Worm (Caenorhabditis elegans) whole organism, L2 larva: ENCODE results near the gene eif-3.K.

Experiments used
- C34F6.9 ChIP-seq: fragments of 150-350 bp; optimal IDR thresholded peaks from 2 replicates; lab custom pipeline; 2014; ENCODE audit warnings: missing biosample characterization, missing genetic modification characterization
- F13H6.1 ChIP-seq: sonication (generic microtip); optimal IDR thresholded peaks from 2 replicates; lab custom pipeline; 2016; ENCODE audit warnings: missing genetic modification characterization, missing compliant biosample characterization
- R02D3.7 ChIP-seq: fragments of 150-350 bp; optimal IDR thresholded peaks from 2 replicates; lab custom pipeline; 2014; ENCODE audit warnings: missing biosample characterization, missing genetic modification characterization
- Y55F3AM.14 ChIP-seq: fragments of 200-800 bp; sonication (Bioruptor generic); optimal IDR thresholded peaks from 2 replicates; lab custom pipeline; 2018; ENCODE audit warnings: mild to moderate bottlenecking, missing genetic modification characterization, missing compliant biosample characterization
- ZK546.5 ChIP-seq: sonication (generic microtip); optimal IDR thresholded peaks from 2 replicates; lab custom pipeline; 2017; ENCODE audit warnings: missing biosample characterization, missing genetic modification characterization
- aly-2 ChIP-seq: fragments of 150-350 bp; optimal IDR thresholded peaks from 2 replicates; lab custom pipeline; 2014; ENCODE audit warnings: missing biosample characterization, missing genetic modification characterization
- blmp-1 ChIP-seq: sonication (generic microtip); optimal IDR thresholded peaks from 2 replicates; lab custom pipeline; 2017; ENCODE audit warnings: missing genetic modification characterization, mild to moderate bottlenecking, missing compliant biosample characterization, antibody characterized with exemption, moderate library complexity; ENCODE audit not compliant: insufficient read depth
- ceh-16 ChIP-seq: fragments of 150-350 bp; optimal IDR thresholded peaks from 2 replicates; lab custom pipeline; 2014; ENCODE audit warnings: missing biosample characterization, missing genetic modification characterization
- ceh-82 ChIP-seq: fragments of 150-350 bp; optimal IDR thresholded peaks from 2 replicates; lab custom pipeline; 2014; ENCODE audit warnings: missing biosample characterization, missing genetic modification characterization
- dmd-4 ChIP-seq: sonication (generic microtip); optimal IDR thresholded peaks from 2 replicates; lab custom pipeline; 2017; ENCODE audit warnings: missing biosample characterization, missing genetic modification characterization
- egl-27 ChIP-seq: sonication (generic microtip); optimal IDR thresholded peaks from 3 replicates; lab custom pipeline; 2017; ENCODE audit warnings: missing biosample characterization, missing genetic modification reagents, missing genetic modification characterization
- elt-1 ChIP-seq: fragments of 150-350 bp; optimal IDR thresholded peaks from 2 replicates; lab custom pipeline; 2014; ENCODE audit warnings: missing biosample characterization, missing genetic modification characterization
- fos-1 ChIP-seq: fragments of 150-350 bp; optimal IDR thresholded peaks from 2 replicates; lab custom pipeline; 2014; ENCODE audit warnings: missing biosample characterization, missing genetic modification characterization
- gmeb-1 ChIP-seq: fragments of 150-350 bp; optimal IDR thresholded peaks from 2 replicates; lab custom pipeline; 2014; ENCODE audit warnings: missing biosample characterization, missing genetic modification characterization
- lin-11 ChIP-seq: fragments of 150-350 bp; sonication (generic microtip); optimal IDR thresholded peaks from 2 replicates; lab custom pipeline; 2014; ENCODE audit warnings: missing biosample characterization, missing genetic modification characterization, inconsistent platforms, mixed read lengths
- lin-39 ChIP-seq: fragments of 150-350 bp; optimal IDR thresholded peaks from 2 replicates; lab custom pipeline; 2014; ENCODE audit warnings: missing biosample characterization, missing genetic modification reagents, missing genetic modification characterization
- lsy-2 ChIP-seq, 2 experiments: fragments of 150-350 bp in 1 of 2; sonication (generic microtip) in 1 of 2; optimal IDR thresholded peaks; 2 replicates each; lab custom pipeline; 2014 to 2017; ENCODE audit warnings: missing biosample characterization in 2 of 2, missing genetic modification characterization in 2 of 2
- mab-5 ChIP-seq: fragments of 150-350 bp; optimal IDR thresholded peaks from 2 replicates; lab custom pipeline; 2014; ENCODE audit warnings: missing biosample characterization, missing genetic modification characterization
- mbf-1 ChIP-seq: sonication (generic microtip); optimal IDR thresholded peaks from 2 replicates; lab custom pipeline; 2017; ENCODE audit warnings: missing biosample characterization, missing genetic modification characterization
- mdl-1 ChIP-seq, 2 experiments: fragments of 150-350 bp in 1 of 2; sonication (generic microtip) in 1 of 2; optimal IDR thresholded peaks; 2 replicates each; lab custom pipeline; 2017; ENCODE audit warnings: missing biosample characterization in 2 of 2, missing genetic modification characterization in 2 of 2
- nhr-11 ChIP-seq: fragments of 150-350 bp; optimal IDR thresholded peaks from 2 replicates; lab custom pipeline; 2014; ENCODE audit warnings: missing biosample characterization, missing genetic modification characterization
- nhr-12 ChIP-seq: fragments of 150-350 bp; optimal IDR thresholded peaks from 2 replicates; lab custom pipeline; 2014; ENCODE audit warnings: missing biosample characterization, missing genetic modification characterization
- nhr-129 ChIP-seq: fragments of 150-350 bp; optimal IDR thresholded peaks from 2 replicates; lab custom pipeline; 2014; ENCODE audit warnings: missing biosample characterization, missing genetic modification characterization
- nhr-23 ChIP-seq: fragments of 150-350 bp; optimal IDR thresholded peaks from 2 replicates; lab custom pipeline; 2014; ENCODE audit warnings: missing biosample characterization, missing genetic modification reagents, missing genetic modification characterization
- nhr-237 ChIP-seq: fragments of 150-350 bp; optimal IDR thresholded peaks from 2 replicates; lab custom pipeline; 2014; ENCODE audit warnings: missing biosample characterization, missing genetic modification characterization
- nhr-25 ChIP-seq: fragments of 150-350 bp; sonication (generic microtip); optimal IDR thresholded peaks from 3 replicates; lab custom pipeline; 2014; ENCODE audit warnings: missing biosample characterization, missing genetic modification characterization
- nhr-6 ChIP-seq: fragments of 150-350 bp; optimal IDR thresholded peaks from 2 replicates; lab custom pipeline; 2014; ENCODE audit warnings: missing biosample characterization, missing genetic modification characterization
- nhr-77 ChIP-seq: fragments of 150-350 bp; optimal IDR thresholded peaks from 2 replicates; lab custom pipeline; 2014; ENCODE audit warnings: missing biosample characterization, missing genetic modification characterization
- peb-1 ChIP-seq: fragments of 150-350 bp; optimal IDR thresholded peaks from 2 replicates; lab custom pipeline; 2014; ENCODE audit warnings: missing biosample characterization, missing genetic modification characterization
- skn-1 ChIP-seq: sonication (generic microtip); optimal IDR thresholded peaks from 2 replicates; lab custom pipeline; 2017; ENCODE audit warnings: missing biosample characterization, missing genetic modification characterization
- sma-3 ChIP-seq: sonication (generic microtip); optimal IDR thresholded peaks from 2 replicates; lab custom pipeline; 2016; ENCODE audit warnings: missing genetic modification reagents, missing genetic modification characterization, missing compliant biosample characterization
- sma-9 ChIP-seq, 2 experiments: fragments of 150-350 bp in 1 of 2; sonication (generic microtip) in 1 of 2; optimal IDR thresholded peaks; 2 replicates each; lab custom pipeline; 2014 to 2016; ENCODE audit warnings: missing genetic modification characterization in 2 of 2, mild to moderate bottlenecking in 1 of 2, missing biosample characterization in 1 of 2, missing compliant biosample characterization in 1 of 2, missing genetic modification reagents in 1 of 2, moderate library complexity in 1 of 2
- snpc-4 ChIP-seq: fragments of 150-350 bp; optimal IDR thresholded peaks from 2 replicates; lab custom pipeline; 2014; ENCODE audit warnings: missing biosample characterization, missing genetic modification characterization
- unc-39 ChIP-seq: fragments of 150-350 bp; optimal IDR thresholded peaks from 2 replicates; lab custom pipeline; 2014; ENCODE audit warnings: missing biosample characterization, missing genetic modification characterization
- unc-55 ChIP-seq: fragments of 150-350 bp; sonication (generic microtip); optimal IDR thresholded peaks from 3 replicates; lab custom pipeline; 2014; ENCODE audit warnings: missing biosample characterization, missing genetic modification reagents, missing genetic modification characterization
- unc-62 ChIP-seq: fragments of 150-350 bp; optimal IDR thresholded peaks from 2 replicates; lab custom pipeline; 2014; ENCODE audit warnings: missing biosample characterization, missing genetic modification reagents, missing genetic modification characterization
- zag-1 ChIP-seq: fragments of 150-350 bp; optimal IDR thresholded peaks from 2 replicates; lab custom pipeline; 2014; ENCODE audit warnings: missing biosample characterization, missing genetic modification characterization
- ztf-1 ChIP-seq: fragments of 200-800 bp; sonication (Bioruptor generic); conservative IDR thresholded peaks from 2 replicates; pipeline ENCODE4 v1.3.6; 2022; ENCODE audit warnings: missing genetic modification characterization, missing compliant biosample characterization
- ztf-11 ChIP-seq: sonication (generic microtip); optimal IDR thresholded peaks from 2 replicates; lab custom pipeline; 2017; ENCODE audit warnings: missing biosample characterization, missing genetic modification characterization

eif-3.K gene

DNA sequence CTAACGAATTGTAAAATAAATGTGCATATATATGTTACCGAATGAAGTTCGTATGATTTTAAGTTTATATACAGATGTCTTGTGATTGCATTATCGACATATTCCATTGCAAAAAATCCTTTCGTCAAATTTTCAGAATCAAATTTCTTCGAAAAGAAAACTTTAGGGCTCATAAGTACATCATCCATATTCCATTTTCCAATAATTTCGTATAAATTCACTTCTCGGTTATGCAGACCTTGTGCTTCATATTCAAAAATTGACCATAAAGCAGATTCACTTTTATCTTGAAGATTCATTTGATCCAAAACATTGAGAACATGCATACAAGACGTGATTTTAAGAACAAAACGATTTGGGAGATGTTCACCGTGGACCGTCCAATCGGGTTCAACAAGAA is 10.4 kb upstream of the eif-3.K start:
- TF ChIP-seq aly-2 (tag; lab: Kevin White, UChicago), result no peak
- TF ChIP-seq C34F6.9 (tag; lab: Kevin White, UChicago), result no peak
- no peak for TF ChIP-seq ZK546.5 (tag; lab: Kevin White, UChicago)
- no peak for TF ChIP-seq unc-55
- no peak for TF ChIP-seq lsy-2 (tag; optimal IDR thresholded peaks at IDR 0.05; lab: Kevin White, UChicago)
- TF ChIP-seq nhr-237 (tag; lab: Kevin White, UChicago), result no peak
- no peak for TF ChIP-seq R02D3.7 (tag; lab: Kevin White, UChicago)
- no peak for TF ChIP-seq nhr-11 (tag; lab: Kevin White, UChicago)
- TF ChIP-seq sma-3 (GFP tag; lab: Kevin White, UChicago), result no peak
- no peak for TF ChIP-seq ceh-82
- no peak for TF ChIP-seq gmeb-1 (tag; lab: Kevin White, UChicago)

DNA sequence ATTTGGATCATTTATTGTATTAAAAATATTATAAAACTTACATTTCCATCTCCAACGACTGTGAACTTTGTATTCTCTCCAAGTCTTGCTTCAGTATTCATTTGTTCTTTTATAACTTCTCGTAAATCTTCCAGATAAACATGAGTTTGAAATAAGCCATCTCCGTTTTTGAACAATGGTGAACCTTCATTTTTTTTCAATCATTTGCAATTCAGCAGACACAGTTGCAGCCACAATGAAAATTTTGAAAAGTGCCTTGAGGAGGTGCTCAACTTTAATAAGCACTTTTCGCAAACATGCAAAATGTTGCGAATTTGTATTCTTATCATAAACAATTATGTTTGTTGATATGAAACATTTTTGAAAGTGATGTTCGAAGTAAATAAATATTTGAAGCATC is 9.6 kb upstream of the eif-3.K start, which contains the start of gene T16G1.3:
TSS of gene T16G1.3 (minus strand) at position 101 of the 400 bp plus-strand sequence.
- TF ChIP-seq snpc-4 (tag; lab: Kevin White, UChicago), result no peak
- no peak for TF ChIP-seq nhr-237 (tag; lab: Kevin White, UChicago)
- TF ChIP-seq ztf-11 (tag; lab: Kevin White, UChicago), result no peak
- TF ChIP-seq sma-3 (GFP tag; lab: Kevin White, UChicago), result no peak
- no peak for TF ChIP-seq lsy-2 (tag; optimal IDR thresholded peaks at IDR 0.05; lab: Kevin White, UChicago)
- TF ChIP-seq zag-1, result no peak
- no peak for TF ChIP-seq C34F6.9 (tag; lab: Kevin White, UChicago)
- TF ChIP-seq nhr-25 (tag; lab: Kevin White, UChicago), result no peak
- no peak for TF ChIP-seq blmp-1 (tag; lab: Kevin White, UChicago)
- no peak for TF ChIP-seq fos-1
- TF ChIP-seq lin-11 (tag; lab: Kevin White, UChicago), result no peak
- TF ChIP-seq mdl-1 (tag; optimal IDR thresholded peaks at IDR 0.05; lab: Kevin White, UChicago), result no peak
- no peak for TF ChIP-seq nhr-12 (tag; lab: Kevin White, UChicago)
- TF ChIP-seq F13H6.1 (tag; lab: Kevin White, UChicago), result no peak
- TF ChIP-seq unc-55, result no peak

DNA sequence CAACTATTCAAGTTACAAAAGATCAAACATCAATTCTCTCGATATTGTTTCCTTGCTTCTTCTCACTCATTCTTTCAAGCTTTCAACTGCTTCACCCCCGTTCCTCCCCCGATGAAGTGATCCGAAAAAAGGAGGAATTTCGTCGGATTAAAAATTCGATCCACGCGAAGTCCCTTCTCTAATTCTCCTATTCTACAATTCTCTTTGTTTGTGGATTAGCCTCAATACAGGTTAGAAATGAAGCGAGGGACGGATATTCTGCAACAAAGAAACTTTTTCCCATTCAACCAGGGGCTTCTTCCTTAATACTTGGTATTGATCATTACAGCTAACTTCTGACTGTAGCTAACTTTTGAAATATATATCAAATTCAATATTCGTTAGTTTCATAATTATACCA is 9.0 kb upstream of the eif-3.K start, which contains the start of gene grl-2:
TSS of gene grl-2 (plus strand) at position 301 of the 400 bp plus-strand sequence.
- TF ChIP-seq lin-11 (tag; lab: Kevin White, UChicago) (no peak), sma-3 (GFP tag; lab: Kevin White, UChicago) (no peak)

DNA sequence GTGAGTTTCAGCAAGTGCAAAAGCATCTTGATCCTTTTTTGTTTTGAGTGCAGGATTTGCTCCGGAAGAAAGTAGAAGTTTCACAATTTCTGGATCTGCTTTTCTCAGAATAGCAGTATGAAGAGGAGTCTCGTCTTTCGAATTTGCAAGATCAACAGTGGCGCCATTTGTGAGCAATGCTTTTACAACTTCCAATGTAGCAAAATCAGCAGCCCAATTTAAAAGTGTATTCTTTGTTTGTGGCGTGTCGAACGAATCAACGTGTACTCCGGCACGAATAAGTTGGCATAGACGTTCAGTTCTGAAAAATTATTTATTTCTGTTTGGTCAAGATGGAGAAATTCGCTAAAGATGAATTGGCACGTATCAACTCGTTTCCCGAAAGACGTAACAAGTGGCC is 4.2 kb upstream of the eif-3.K start, which contains the start of gene T16G1.13:
TSS of gene T16G1.13 (plus strand) at position 301 of the 400 bp plus-strand sequence.
- TF ChIP-seq ceh-16 (tag; lab: Kevin White, UChicago) (no peak), lin-39 (tag; lab: Kevin White, UChicago) (no peak), sma-3 (GFP tag; lab: Kevin White, UChicago) (no peak), elt-1 (tag; lab: Kevin White, UChicago) (no peak), aly-2 (tag; lab: Kevin White, UChicago) (no peak), F13H6.1 (tag; lab: Kevin White, UChicago) (no peak), Y55F3AM.14 (GFP tag; lab: Kevin White, UChicago) (no peak), mab-5 (tag; lab: Kevin White, UChicago) (no peak), mdl-1 (tag; optimal IDR thresholded peaks at IDR 0.05; lab: Kevin White, UChicago) (no peak), egl-27 (tag; lab: Kevin White, UChicago) (no peak), nhr-23 (tag; lab: Kevin White, UChicago) (no peak), nhr-25 (tag; lab: Kevin White, UChicago) (no peak)

DNA sequence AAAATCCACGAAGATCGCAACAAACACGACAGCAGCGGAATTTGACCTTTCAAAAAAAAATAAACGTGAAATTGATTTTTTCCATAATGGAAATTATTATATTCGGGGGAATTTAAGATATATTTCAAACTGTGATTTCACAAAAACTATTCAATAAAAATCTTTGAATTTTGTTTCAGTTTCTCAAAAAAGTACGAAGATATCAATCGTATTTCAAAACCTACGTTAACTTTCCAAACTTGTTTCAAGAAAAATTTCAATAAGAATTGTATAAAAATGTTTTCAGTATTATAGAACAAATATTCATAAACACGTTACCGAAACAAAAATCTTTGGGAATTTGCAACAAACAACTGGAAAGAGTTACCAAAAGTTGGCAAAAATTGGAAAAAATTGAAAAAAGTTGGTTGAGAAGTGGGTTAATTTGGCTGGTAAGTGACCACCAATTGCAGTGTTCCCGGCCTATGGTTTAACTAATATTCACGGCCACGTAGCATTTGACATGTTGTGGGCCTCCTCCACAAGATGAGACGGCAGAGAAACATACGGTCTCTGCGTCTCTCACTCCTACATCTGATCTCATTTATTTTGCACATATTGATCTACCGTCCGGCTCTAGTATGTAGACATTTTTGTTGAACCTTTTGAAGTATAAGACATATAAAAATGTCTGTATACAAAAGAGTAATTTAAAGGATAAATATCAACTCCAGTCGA is 2.8 kb upstream of the eif-3.K start, which contains the start of the genes T16G1.9 and T16G1.18:
TSS of gene T16G1.9 (minus strand) at position 51 of the 717 bp plus-strand sequence.
TSS of gene T16G1.18 (plus strand) at position 493 of the 717 bp plus-strand sequence.
- no peak for TF ChIP-seq sma-9 (GFP tag; optimal IDR thresholded peaks at IDR 0.05; lab: Kevin White, UChicago)
- TF ChIP-seq sma-9 (tag; optimal IDR thresholded peaks at IDR 0.05; lab: Kevin White, UChicago), result no peak
- TF ChIP-seq peb-1 (tag; lab: Kevin White, UChicago), result no peak
- no peak for TF ChIP-seq nhr-11 (tag; lab: Kevin White, UChicago)
- TF ChIP-seq elt-1 (tag; lab: Kevin White, UChicago), result no peak
- TF ChIP-seq aly-2 (tag; lab: Kevin White, UChicago), result no peak
- TF ChIP-seq snpc-4 (tag; lab: Kevin White, UChicago), result peak; percentile 28
- TF ChIP-seq ZK546.5 (tag; lab: Kevin White, UChicago), result no peak
- TF ChIP-seq unc-62, result no peak
- peak; percentile 48 for TF ChIP-seq nhr-129 (tag; lab: Kevin White, UChicago)
- no peak for TF ChIP-seq skn-1 (tag; lab: Kevin White, UChicago)
- no peak for TF ChIP-seq egl-27 (tag; lab: Kevin White, UChicago)
- no peak for TF ChIP-seq nhr-77
- TF ChIP-seq ztf-1, result no peak
- peak; percentile 34 for TF ChIP-seq gmeb-1 (tag; lab: Kevin White, UChicago)
- no peak for TF ChIP-seq mbf-1 (tag; lab: Kevin White, UChicago)
- no peak for TF ChIP-seq ztf-11 (tag; lab: Kevin White, UChicago)
- TF ChIP-seq nhr-25 (tag; lab: Kevin White, UChicago), result no peak
- TF ChIP-seq dmd-4 (tag; lab: Kevin White, UChicago), result no peak
- peak; percentile 46 for TF ChIP-seq F13H6.1 (tag; lab: Kevin White, UChicago)
- TF ChIP-seq mab-5 (tag; lab: Kevin White, UChicago), result no peak
- TF ChIP-seq unc-39 (tag; lab: Kevin White, UChicago), result no peak
- no peak for TF ChIP-seq Y55F3AM.14 (GFP tag; lab: Kevin White, UChicago)
- TF ChIP-seq unc-55, result peak; percentile 55
- no peak for TF ChIP-seq nhr-6 (tag; lab: Kevin White, UChicago)
- TF ChIP-seq nhr-23 (tag; lab: Kevin White, UChicago), result no peak
- TF ChIP-seq nhr-237 (tag; lab: Kevin White, UChicago), result no peak
